5 fruit fly cellular contexts compared by ENCODE assay signal in genomic region chr3R:20282769-20283530, dm6.
TF ChIP-seq lines count a peak whose summit lies in the region.

No protein-coding gene starts in this region.

- no peak for TF ChIP-seq CTCF in whole organism, embryonic (GFP tag; optimal IDR thresholded peaks at IDR 0.05; lab: Kevin White, UChicago)

TF ChIP-seq in whole organism, adult, 20 proteins besides CTCF, POLR2A, EP300 and RAD21:
- TF ChIP-seq ovo (GFP tag; optimal IDR thresholded peaks at IDR 0.05; lab: Kevin White, UChicago) (no peak), CG11617 (GFP tag; optimal IDR thresholded peaks at IDR 0.05; lab: Kevin White, UChicago) (no peak), CG5204 (GFP tag; optimal IDR thresholded peaks at IDR 0.05; lab: Kevin White, UChicago) (no peak), pad (GFP tag; optimal IDR thresholded peaks at IDR 0.05; lab: Kevin White, UChicago) (peak; percentile 10), CG7045 (GFP tag; optimal IDR thresholded peaks at IDR 0.05; lab: Kevin White, UChicago) (no peak), Clk (GFP tag; optimal IDR thresholded peaks at IDR 0.05; lab: Kevin White, UChicago) (no peak), CG7101 (tag; optimal IDR thresholded peaks at IDR 0.05; lab: Kevin White, UChicago) (no peak), Crg-1 (GFP tag; optimal IDR thresholded peaks at IDR 0.05; lab: Kevin White, UChicago) (no peak), cic (GFP tag; optimal IDR thresholded peaks at IDR 0.05; lab: Kevin White, UChicago) (peak; percentile 31), kay (GFP tag; lab: Kevin White, UChicago; ENCODE audit: borderline replicate concordance) (no peak)
TF ChIP-seq in whole organism, adult: peak in this region for 2.

TF ChIP-seq in whole organism, embryonic, 481 proteins besides CTCF, POLR2A, EP300 and RAD21 (continues in another document):
- TF ChIP-seq Camta (GFP tag; optimal IDR thresholded peaks at IDR 0.05; lab: Kevin White, UChicago) (no peak), Atf6 (GFP tag; IDR thresholded peaks at IDR 0.05; lab: Robert Waterston, UW) (no peak), Opbp (GFP tag; IDR thresholded peaks at IDR 0.05; lab: Robert Waterston, UW; ENCODE audit: partially characterized antibody) (no peak), CG4404 (GFP tag; IDR thresholded peaks at IDR 0.05; lab: Robert Waterston, UW) (no peak), CG4820 (GFP tag; optimal IDR thresholded peaks at IDR 0.05; lab: Kevin White, UChicago) (no peak), lola (GFP tag; optimal IDR thresholded peaks at IDR 0.05; lab: Kevin White, UChicago) (no peak), sens (GFP tag; lab: Kevin White, UChicago) (peak; percentile 80), CG2712 (tag; optimal IDR thresholded peaks at IDR 0.05; lab: Kevin White, UChicago) (no peak), CG11696 (GFP tag; IDR thresholded peaks at IDR 0.05; lab: Robert Waterston, UW) (peak; percentile 48; the same call in 1 of the 2 replicates), tio (GFP tag; optimal IDR thresholded peaks at IDR 0.05; lab: Kevin White, UChicago) (no peak), Hmx (GFP tag; optimal IDR thresholded peaks at IDR 0.05; lab: Kevin White, UChicago) (no peak), HLH4C (GFP tag; IDR thresholded peaks at IDR 0.05; lab: Robert Waterston, UW; ENCODE audit: partially characterized antibody) (no peak), Gsc (GFP tag; IDR thresholded peaks at IDR 0.05; lab: Robert Waterston, UW) (no peak), CG16863 (GFP tag; optimal IDR thresholded peaks at IDR 0.05; lab: Kevin White, UChicago) (no peak), CG14860 (GFP tag; IDR thresholded peaks at IDR 0.05; lab: Robert Waterston, UW; ENCODE audit: partially characterized antibody) (0 out of 3 replicates have a peak, but pooled peaks have one; percentile 12), CG3838 (GFP tag; optimal IDR thresholded peaks at IDR 0.05; lab: Kevin White, UChicago) (no peak), dpn (GFP tag; optimal IDR thresholded peaks at IDR 0.05; lab: Kevin White, UChicago) (no peak), Hr78 (GFP tag; optimal IDR thresholded peaks at IDR 0.05; lab: Kevin White, UChicago) (no peak), CG8290 (GFP tag; optimal IDR thresholded peaks at IDR 0.05; lab: Kevin White, UChicago) (no peak), CG8290 (tag; optimal IDR thresholded peaks at IDR 0.05; lab: Kevin White, UChicago) (no peak), CG32772 (GFP tag; IDR thresholded peaks at IDR 0.05; lab: Robert Waterston, UW) (no peak)

TF ChIP-seq in whole organism, prepupa, 60 proteins besides CTCF, POLR2A, EP300 and RAD21 (continues in another document):
- TF ChIP-seq CG6792 (GFP tag; optimal IDR thresholded peaks at IDR 0.05; lab: Kevin White, UChicago) (peak; percentile 12), CG9139 (GFP tag; optimal IDR thresholded peaks at IDR 0.05; lab: Kevin White, UChicago) (no peak), Hr4 (GFP tag; optimal IDR thresholded peaks at IDR 0.05; lab: Kevin White, UChicago) (peak; percentile 72), Eip93F (GFP tag; optimal IDR thresholded peaks at IDR 0.05; lab: Kevin White, UChicago) (no peak), CG8319 (GFP tag; optimal IDR thresholded peaks at IDR 0.05; lab: Kevin White, UChicago) (peak; percentile 8), CG16779 (tag; optimal IDR thresholded peaks at IDR 0.05; lab: Kevin White, UChicago) (no peak), CG1621 (tag; optimal IDR thresholded peaks at IDR 0.05; lab: Kevin White, UChicago) (no peak), CG4318 (GFP tag; optimal IDR thresholded peaks at IDR 0.05; lab: Kevin White, UChicago) (peak; percentile 56), CG11294 (GFP tag; IDR thresholded peaks at IDR 0.05; lab: Robert Waterston, UW) (no peak; the same call in 1 of the 2 replicates), dac (GFP tag; optimal IDR thresholded peaks at IDR 0.05; lab: Kevin White, UChicago) (peak; percentile 15), lz (GFP tag; optimal IDR thresholded peaks at IDR 0.05; lab: Kevin White, UChicago) (peak; percentile 63), Ets96B (tag; optimal IDR thresholded peaks at IDR 0.05; lab: Kevin White, UChicago) (peak; percentile 63), spab (GFP tag; optimal IDR thresholded peaks at IDR 0.05; lab: Kevin White, UChicago) (peak; percentile 42), Sox102F (GFP tag; optimal IDR thresholded peaks at IDR 0.05; lab: Kevin White, UChicago) (no peak), fd59A (GFP tag; optimal IDR thresholded peaks at IDR 0.05; lab: Kevin White, UChicago) (peak; percentile 60), cyc (GFP tag; optimal IDR thresholded peaks at IDR 0.05; lab: Kevin White, UChicago) (peak; percentile 58), esn (GFP tag; optimal IDR thresholded peaks at IDR 0.05; lab: Kevin White, UChicago) (peak; percentile 79), ss (GFP tag; optimal IDR thresholded peaks at IDR 0.05; lab: Kevin White, UChicago) (peak in 1 of 2 experiments; percentile 41), CG6854 (GFP tag; optimal IDR thresholded peaks at IDR 0.05; lab: Kevin White, UChicago) (no peak), CG6276 (GFP tag; optimal IDR thresholded peaks at IDR 0.05; lab: Kevin White, UChicago) (peak; percentile 43), salr (GFP tag; optimal IDR thresholded peaks at IDR 0.05; lab: Kevin White, UChicago) (peak; percentile 5 to 88)

TF ChIP-seq in whole organism, pupa, 21 proteins besides CTCF, POLR2A, EP300 and RAD21:
- TF ChIP-seq rn (GFP tag; IDR thresholded peaks at IDR 0.05; lab: Robert Waterston, UW): no peak
- TF ChIP-seq CG8159 (tag; optimal IDR thresholded peaks at IDR 0.05; lab: Kevin White, UChicago): peak; percentile 61
- TF ChIP-seq CG17806 (tag; optimal IDR thresholded peaks at IDR 0.05; lab: Kevin White, UChicago): peak; percentile 24
- TF ChIP-seq Snoo (tag; optimal IDR thresholded peaks at IDR 0.05; lab: Kevin White, UChicago): peak; percentile 24
- TF ChIP-seq CG10348 (GFP tag; IDR thresholded peaks at IDR 0.05; lab: Robert Waterston, UW): no peak
- TF ChIP-seq CG32121 (GFP tag; IDR thresholded peaks at IDR 0.05; lab: Robert Waterston, UW): no peak
- peak; percentile 38; the same call in 2 of the 3 replicates for TF ChIP-seq fd96Ca (GFP tag; IDR thresholded peaks at IDR 0.05; lab: Robert Waterston, UW)
- peak; percentile 41 for TF ChIP-seq Pif1A (GFP tag; optimal IDR thresholded peaks at IDR 0.05; lab: Kevin White, UChicago)
- TF ChIP-seq Ets98B (GFP tag; IDR thresholded peaks at IDR 0.05; lab: Robert Waterston, UW): peak; percentile 53; the same call in 1 of the 2 replicates
- peak; percentile 79 for TF ChIP-seq EcR (GFP tag; optimal IDR thresholded peaks at IDR 0.05; lab: Kevin White, UChicago)
- peak; percentile 33 for TF ChIP-seq CG8301 (tag; optimal IDR thresholded peaks at IDR 0.05; lab: Kevin White, UChicago)
- peak; percentile 46 for TF ChIP-seq CG15710 (tag; optimal IDR thresholded peaks at IDR 0.05; lab: Kevin White, UChicago)
- TF ChIP-seq CG34367 (tag; optimal IDR thresholded peaks at IDR 0.05; lab: Kevin White, UChicago): peak; percentile 21
- peak; percentile 28; the same call in 1 of the 3 replicates for TF ChIP-seq CG4496 (GFP tag; IDR thresholded peaks at IDR 0.05; lab: Robert Waterston, UW)
- peak; percentile 26 for TF ChIP-seq CG13204 (GFP tag; optimal IDR thresholded peaks at IDR 0.05; lab: Kevin White, UChicago)
- no peak for TF ChIP-seq CG12605 (GFP tag; IDR thresholded peaks at IDR 0.05; lab: Robert Waterston, UW)
- TF ChIP-seq gl (tag; optimal IDR thresholded peaks at IDR 0.05; lab: Kevin White, UChicago): no peak
- no peak for TF ChIP-seq Pif1B (GFP tag; optimal IDR thresholded peaks at IDR 0.05; lab: Kevin White, UChicago)
- peak; percentile 56 for TF ChIP-seq CG9948 (tag; optimal IDR thresholded peaks at IDR 0.05; lab: Kevin White, UChicago)
- TF ChIP-seq CG14655 (GFP tag; optimal IDR thresholded peaks at IDR 0.05; lab: Kevin White, UChicago): peak; percentile 77
- no peak for TF ChIP-seq D1 (tag; optimal IDR thresholded peaks at IDR 0.05; lab: Kevin White, UChicago)

TF ChIP-seq in whole organism, wandering third instar larva, 38 proteins besides CTCF, POLR2A, EP300 and RAD21:
- peak; percentile 7 for TF ChIP-seq psq (GFP tag; optimal IDR thresholded peaks at IDR 0.05; lab: Kevin White, UChicago)
- no peak for TF ChIP-seq dmrt93B (GFP tag; optimal IDR thresholded peaks at IDR 0.05; lab: Kevin White, UChicago)
- peak in 1 of 2 experiments; percentile 21 for TF ChIP-seq foxo (GFP tag; optimal IDR thresholded peaks at IDR 0.05; lab: Kevin White, UChicago)
- TF ChIP-seq Rel (GFP tag; optimal IDR thresholded peaks at IDR 0.05; lab: Kevin White, UChicago): no peak
- TF ChIP-seq Rel (tag; optimal IDR thresholded peaks at IDR 0.05; lab: Kevin White, UChicago): no peak
- no peak for TF ChIP-seq br (GFP tag; optimal IDR thresholded peaks at IDR 0.05; lab: Kevin White, UChicago)
- peak; percentile 10 for TF ChIP-seq Sp1 (GFP tag; optimal IDR thresholded peaks at IDR 0.05; lab: Kevin White, UChicago)
- TF ChIP-seq Abd-B (GFP tag; optimal IDR thresholded peaks at IDR 0.05; lab: Kevin White, UChicago): no peak
- peak; percentile 4 for TF ChIP-seq ey (GFP tag; optimal IDR thresholded peaks at IDR 0.05; lab: Kevin White, UChicago)
- TF ChIP-seq Dfd (GFP tag; optimal IDR thresholded peaks at IDR 0.05; lab: Kevin White, UChicago): peak; percentile 53
- TF ChIP-seq HLH106 (tag; optimal IDR thresholded peaks at IDR 0.05; lab: Kevin White, UChicago): peak; percentile 11
- peak; percentile 29 for TF ChIP-seq woc (GFP tag; optimal IDR thresholded peaks at IDR 0.05; lab: Kevin White, UChicago)
TF ChIP-seq in whole organism, wandering third instar larva: peak in this region for 7.
